Worm (Caenorhabditis elegans) whole organism, young adult: ENCODE measurements around the gene cyp-34A10.

Source experiments
- Y53G8AR.9 ChIP-seq: fragments of 200-800 bp; sonication (Bioruptor generic); conservative IDR thresholded peaks from 2 replicates; pipeline ENCODE4 v1.3.6; 2022; ENCODE audit warnings: missing genetic modification reagents, missing genetic modification characterization, missing compliant biosample characterization
- ama-1 ChIP-seq, 3 experiments: fragments of 150-350 bp in 1 of 3; sonication (generic microtip) in 2 of 3; optimal IDR thresholded peaks; 2 replicates each; lab custom pipeline; 2014 to 2018; ENCODE audit warnings: missing biosample characterization in 2 of 3, missing genetic modification characterization in 2 of 3, missing genetic modification reagents in 2 of 3
- dpl-1 ChIP-seq: fragments of 150-350 bp; optimal IDR thresholded peaks from 2 replicates; lab custom pipeline; 2014; ENCODE audit warnings: missing biosample characterization, missing genetic modification reagents, missing genetic modification characterization
- gei-17 ChIP-seq: fragments of 200-800 bp; sonication (Bioruptor generic); optimal IDR thresholded peaks from 2 replicates; lab custom pipeline; 2018; ENCODE audit warnings: mild to moderate bottlenecking, missing genetic modification characterization, missing compliant biosample characterization
- lag-1 ChIP-seq: fragments of 200-800 bp; sonication (Bioruptor generic); IDR thresholded peaks from 2 replicates; pipeline ENCODE4 v1.3.6; 2022; ENCODE audit warnings: missing genetic modification reagents, missing genetic modification characterization, missing compliant biosample characterization
- lin-40 ChIP-seq: sonication (generic microtip); optimal IDR thresholded peaks from 2 replicates; lab custom pipeline; 2016; ENCODE audit warnings: missing genetic modification characterization, mild to moderate bottlenecking, missing compliant biosample characterization, missing genotype, missing genetic modification reagents
- nhr-80 ChIP-seq: sonication (generic microtip); optimal IDR thresholded peaks from 2 replicates; lab custom pipeline; 2016; ENCODE audit warnings: missing genetic modification characterization, missing compliant biosample characterization
- rec-8 ChIP-seq, 2 experiments: sonication (generic microtip); optimal IDR thresholded peaks; 2 replicates each; lab custom pipeline; 2016; ENCODE audit warnings: mild to moderate bottlenecking in 2 of 2, missing genetic modification characterization in 2 of 2, missing genetic modification reagents in 2 of 2, missing genotype in 2 of 2, missing biosample characterization in 1 of 2, missing compliant biosample characterization in 1 of 2, moderate library complexity in 1 of 2
- somi-1 ChIP-seq: fragments of 200-800 bp; sonication (Bioruptor generic); optimal IDR thresholded peaks from 2 replicates; lab custom pipeline; 2018; ENCODE audit warnings: mild to moderate bottlenecking, missing genetic modification characterization, missing compliant biosample characterization
- ztf-28 ChIP-seq: fragments of 200-800 bp; sonication (Bioruptor generic); IDR thresholded peaks from 2 replicates; pipeline ENCODE4 v1.3.6; 2022; ENCODE audit warnings: missing genetic modification reagents, missing genetic modification characterization, missing compliant biosample characterization

DNA sequence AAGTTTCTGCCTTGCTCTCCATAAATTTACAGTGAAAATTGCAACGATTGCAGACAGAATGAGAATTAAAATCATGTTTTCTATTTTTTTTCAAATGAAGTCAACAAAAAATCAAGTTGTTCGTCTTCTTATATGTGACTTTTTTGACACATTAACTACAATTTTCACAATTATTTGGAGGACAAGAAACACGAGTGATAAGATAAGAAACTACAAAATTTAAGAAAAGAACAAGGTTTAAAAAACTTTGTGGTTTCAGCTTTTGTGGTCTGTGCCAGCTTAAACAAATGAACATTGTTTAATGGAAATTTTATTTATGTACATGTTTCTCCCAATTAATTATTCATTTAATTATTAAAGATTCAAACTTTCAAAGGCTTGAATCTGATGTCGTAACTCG lies 2.4 kb downstream of the cyp-34A10 start, which contains the start of gene cyp-34A9:
- TF ChIP-seq somi-1, result no peak
- no peak for TF ChIP-seq dpl-1
- TF ChIP-seq nhr-80 (tag; lab: Kevin White, UChicago), result peak; percentile 42
- TF ChIP-seq lin-40 (tag; lab: Kevin White, UChicago), result no peak
- no peak for TF ChIP-seq gei-17 (GFP tag; lab: Kevin White, UChicago)
- no peak for TF ChIP-seq ama-1 (optimal IDR thresholded peaks at IDR 0.05; lab: Kevin White, UChicago)
- no peak for TF ChIP-seq ama-1 (GFP tag; optimal IDR thresholded peaks at IDR 0.05; lab: Kevin White, UChicago)
- TF ChIP-seq Y53G8AR.9 (GFP tag; lab: Robert Waterston, UW), result no peak
- no peak for TF ChIP-seq ztf-28
- no peak for TF ChIP-seq rec-8 (tag; optimal IDR thresholded peaks at IDR 0.05; lab: Kevin White, UChicago)
- no peak for TF ChIP-seq lag-1 (GFP tag; lab: Robert Waterston, UW)
